Fruit fly (Drosophila melanogaster) whole organism, pupa: ENCODE data around the gene CheB74a.

Source experiments
- CG10348 ChIP-seq: fragments of 200-800 bp; sonication (Bioruptor generic); IDR thresholded peaks from 2 replicates; pipeline ENCODE4 v1.3.6; 2022; ENCODE audit warnings: missing biosample characterization, missing genetic modification characterization
- CG12605 ChIP-seq: fragments of 200-800 bp; sonication (Bioruptor generic); IDR thresholded peaks from 2 replicates; pipeline ENCODE4 v1.3.6; 2022; ENCODE audit warnings: missing biosample characterization, missing genetic modification characterization
- CG13204 ChIP-seq: fragments of 200-800 bp; sonication (Bioruptor generic); optimal IDR thresholded peaks from 2 replicates; lab custom pipeline; 2018; ENCODE audit warnings: missing biosample characterization, mild to moderate bottlenecking, missing genetic modification characterization, moderate library complexity
- CG14655 ChIP-seq: fragments of 200-800 bp; sonication (Bioruptor generic); optimal IDR thresholded peaks from 3 replicates; lab custom pipeline; 2017; ENCODE audit warnings: mild to moderate bottlenecking, missing biosample characterization, missing genetic modification reagents, missing genetic modification characterization
- CG17806 ChIP-seq: fragments of 200-800 bp; sonication (Bioruptor generic); optimal IDR thresholded peaks from 2 replicates; lab custom pipeline; 2018; ENCODE audit warnings: missing biosample characterization, mild to moderate bottlenecking, missing genetic modification characterization, moderate library complexity
- CG34367 ChIP-seq: fragments of 200-800 bp; sonication (Bioruptor generic); optimal IDR thresholded peaks from 2 replicates; lab custom pipeline; 2018; ENCODE audit warnings: missing biosample characterization, mild to moderate bottlenecking, missing genetic modification characterization
- CG4496 ChIP-seq: fragments of 200-800 bp; sonication (Bioruptor generic); IDR thresholded peaks from 3 replicates; pipeline ENCODE4 v1.3.6; 2022; ENCODE audit warnings: missing biosample characterization, missing genetic modification characterization
- CG8159 ChIP-seq: fragments of 200-800 bp; sonication (Bioruptor generic); optimal IDR thresholded peaks from 3 replicates; lab custom pipeline; 2018; ENCODE audit warnings: missing biosample characterization, mild to moderate bottlenecking, missing genetic modification characterization, moderate library complexity
- CG8301 ChIP-seq: fragments of 200-800 bp; sonication (Bioruptor generic); optimal IDR thresholded peaks from 2 replicates; lab custom pipeline; 2018; ENCODE audit warnings: missing biosample characterization, mild to moderate bottlenecking, missing genetic modification characterization
- CG9948 ChIP-seq: fragments of 200-800 bp; sonication (Bioruptor generic); optimal IDR thresholded peaks from 2 replicates; lab custom pipeline; 2018; ENCODE audit warnings: missing biosample characterization, mild to moderate bottlenecking, missing genetic modification characterization, moderate library complexity
- D1 ChIP-seq: fragments of 200-800 bp; sonication (Bioruptor generic); optimal IDR thresholded peaks from 2 replicates; lab custom pipeline; 2018; ENCODE audit warnings: missing biosample characterization, mild to moderate bottlenecking, missing genetic modification characterization, moderate library complexity
- Ets98B ChIP-seq: fragments of 200-800 bp; sonication (Bioruptor generic); IDR thresholded peaks from 2 replicates; pipeline ENCODE4 v1.3.6; 2022; ENCODE audit warnings: missing biosample characterization, missing genetic modification characterization
- Pif1A ChIP-seq: fragments of 200-800 bp; sonication (Bioruptor generic); optimal IDR thresholded peaks from 3 replicates; lab custom pipeline; 2016; ENCODE audit warnings: missing biosample characterization, missing genetic modification characterization
- Pif1B ChIP-seq: fragments of 200-800 bp; sonication (Bioruptor generic); optimal IDR thresholded peaks from 3 replicates; lab custom pipeline; 2016; ENCODE audit warnings: missing biosample characterization, missing genetic modification characterization
- Snoo ChIP-seq: fragments of 200-800 bp; sonication (Bioruptor generic); optimal IDR thresholded peaks from 3 replicates; lab custom pipeline; 2017; ENCODE audit warnings: missing biosample characterization, mild to moderate bottlenecking, missing genetic modification characterization, inconsistent platforms
- fd96Ca ChIP-seq: fragments of 200-800 bp; sonication (Bioruptor generic); IDR thresholded peaks from 3 replicates; pipeline ENCODE4 v1.3.6; 2022; ENCODE audit warnings: missing biosample characterization, missing genetic modification characterization
- gl ChIP-seq: fragments of 200-800 bp; sonication (Bioruptor generic); optimal IDR thresholded peaks from 2 replicates; lab custom pipeline; 2018; ENCODE audit warnings: missing biosample characterization, mild to moderate bottlenecking, missing genetic modification characterization
- rn ChIP-seq: fragments of 200-800 bp; sonication (Bioruptor generic); IDR thresholded peaks from 2 replicates; pipeline ENCODE4 v1.3.6; 2022; ENCODE audit warnings: missing biosample characterization, missing genetic modification characterization

CheB74a gene

dm6 chr3L:17671768-17672167, 47.9 kb downstream of the CheB74a start:
- TF ChIP-seq gl (tag; lab: Kevin White, UChicago) (no peak), CG14655 (GFP tag; lab: Kevin White, UChicago) (no peak), Pif1A (no peak), CG4496 (GFP tag; lab: Robert Waterston, UW) (no peak), D1 (tag; lab: Kevin White, UChicago) (no peak), CG8301 (tag; lab: Kevin White, UChicago) (no peak), CG12605 (GFP tag; lab: Robert Waterston, UW) (no peak), CG10348 (GFP tag; lab: Robert Waterston, UW) (no peak), Pif1B (GFP tag; lab: Kevin White, UChicago) (no peak), Snoo (tag; lab: Kevin White, UChicago) (no peak), CG9948 (tag; lab: Kevin White, UChicago) (no peak), CG17806 (no peak), Ets98B (GFP tag; lab: Robert Waterston, UW) (no peak)

dm6 chr3L:17671322-17671721, 48.3 kb downstream of the CheB74a start, which contains the start of gene CG34251:
Gene CG34251, plus strand, starts transcription at chr3L:17671622.
- no peak for TF ChIP-seq rn
- no peak for TF ChIP-seq fd96Ca (GFP tag; lab: Robert Waterston, UW)
- no peak for TF ChIP-seq CG13204 (GFP tag; lab: Kevin White, UChicago)
- TF ChIP-seq CG8159 = no peak
- TF ChIP-seq D1 (tag; lab: Kevin White, UChicago) = no peak
- TF ChIP-seq CG17806 = no peak
- TF ChIP-seq CG4496 (GFP tag; lab: Robert Waterston, UW) = no peak
- no peak for TF ChIP-seq CG12605 (GFP tag; lab: Robert Waterston, UW)
- no peak for TF ChIP-seq gl (tag; lab: Kevin White, UChicago)
- TF ChIP-seq Pif1A = no peak
- TF ChIP-seq CG34367 (tag; lab: Kevin White, UChicago) = no peak
